Worm (Caenorhabditis elegans): ENCODE measurements around the gene ttc-37.

DNA sequence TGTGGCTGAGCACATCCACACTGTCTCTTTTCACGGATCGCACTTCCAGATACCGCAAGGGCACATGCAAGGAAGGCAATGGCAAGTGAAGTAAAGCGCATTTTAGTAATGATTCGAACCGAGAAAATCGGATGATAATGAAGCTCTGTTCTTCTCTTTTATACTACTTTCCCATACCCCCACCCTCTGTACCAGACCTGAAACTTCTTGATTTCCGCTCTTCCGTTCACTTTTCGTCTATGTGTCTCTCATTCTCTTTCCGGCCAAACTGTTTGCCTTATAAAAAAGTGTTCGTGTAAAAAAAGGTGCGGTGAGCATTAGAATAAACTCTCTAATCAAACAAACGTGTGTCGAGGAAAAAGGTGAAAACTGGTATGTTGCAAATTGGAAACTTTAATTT lies 42.5 kb upstream of the ttc-37 start, which contains the start of gene abu-6:
- TF ChIP-seq hnd-1 (tag; optimal IDR thresholded peaks at IDR 0.05) (no peak), hmg-4 (GFP tag; optimal IDR thresholded peaks at IDR 0.05) (no peak), ceh-13 (GFP tag; optimal IDR thresholded peaks at IDR 0.05) (no peak)
